Worm (Caenorhabditis elegans) whole organism, mixed stage, embryonic: ENCODE data around the gene dct-8.

Source experiments
- M03D4.4 ChIP-seq: sonication (generic microtip); optimal IDR thresholded peaks from 2 replicates; lab custom pipeline; 2017; ENCODE audit warnings: mild to moderate bottlenecking, missing genetic modification characterization, missing compliant biosample characterization
- ceh-43 ChIP-seq: fragments of 200-800 bp; sonication (Bioruptor generic); optimal IDR thresholded peaks from 2 replicates; lab custom pipeline; 2018; ENCODE audit warnings: mild to moderate bottlenecking, missing genetic modification characterization, moderate library complexity, missing compliant biosample characterization
- drap-1 ChIP-seq: fragments of 200-800 bp; sonication (Bioruptor generic); optimal IDR thresholded peaks from 3 replicates; lab custom pipeline; 2018; ENCODE audit warnings: mild to moderate bottlenecking, missing genetic modification characterization, missing compliant biosample characterization
- elt-1 ChIP-seq: sonication (generic microtip); optimal IDR thresholded peaks from 2 replicates; lab custom pipeline; 2017; ENCODE audit warnings: missing genetic modification characterization, mild to moderate bottlenecking, missing compliant biosample characterization, antibody characterized with exemption, moderate library complexity, borderline replicate concordance; ENCODE audit not compliant: insufficient read depth
- flh-1 ChIP-seq: fragments of 200-800 bp; sonication (Bioruptor generic); optimal IDR thresholded peaks from 2 replicates; lab custom pipeline; 2018; ENCODE audit warnings: mild to moderate bottlenecking, missing genetic modification characterization, moderate library complexity, missing compliant biosample characterization
- ham-2 ChIP-seq: fragments of 200-800 bp; sonication (Bioruptor generic); optimal IDR thresholded peaks from 2 replicates; lab custom pipeline; 2018; ENCODE audit warnings: mild to moderate bottlenecking, missing genetic modification characterization, missing compliant biosample characterization
- lin-32 ChIP-seq: fragments of 200-800 bp; sonication (Bioruptor generic); optimal IDR thresholded peaks from 2 replicates; lab custom pipeline; 2018; ENCODE audit warnings: mild to moderate bottlenecking, missing genetic modification characterization, missing compliant biosample characterization
- mab-5 ChIP-seq: fragments of 150-350 bp; optimal IDR thresholded peaks from 2 replicates; lab custom pipeline; 2014; ENCODE audit warnings: missing biosample characterization, missing genetic modification characterization
- nhr-28 ChIP-seq: fragments of 150-350 bp; optimal IDR thresholded peaks from 2 replicates; lab custom pipeline; 2014; ENCODE audit warnings: missing biosample characterization, missing genetic modification characterization
- nhr-76 ChIP-seq: sonication (generic microtip); optimal IDR thresholded peaks from 2 replicates; lab custom pipeline; 2017; ENCODE audit warnings: missing biosample characterization, missing genetic modification characterization
- sem-2 ChIP-seq: fragments of 200-800 bp; sonication (Bioruptor generic); optimal IDR thresholded peaks from 2 replicates; lab custom pipeline; 2018; ENCODE audit warnings: mild to moderate bottlenecking, missing genetic modification characterization, missing compliant biosample characterization
- tbx-8 ChIP-seq: fragments of 200-800 bp; sonication (Bioruptor generic); optimal IDR thresholded peaks from 2 replicates; lab custom pipeline; 2018; ENCODE audit warnings: mild to moderate bottlenecking, missing genetic modification characterization, moderate library complexity, missing compliant biosample characterization
- unc-39 ChIP-seq: fragments of 150-350 bp; optimal IDR thresholded peaks from 2 replicates; lab custom pipeline; 2014; ENCODE audit warnings: missing biosample characterization, missing genetic modification characterization
- unc-62 ChIP-seq: fragments of 150-350 bp; optimal IDR thresholded peaks from 2 replicates; lab custom pipeline; 2014; ENCODE audit warnings: missing biosample characterization, missing genetic modification reagents, missing genetic modification characterization

Gene dct-8

DNA sequence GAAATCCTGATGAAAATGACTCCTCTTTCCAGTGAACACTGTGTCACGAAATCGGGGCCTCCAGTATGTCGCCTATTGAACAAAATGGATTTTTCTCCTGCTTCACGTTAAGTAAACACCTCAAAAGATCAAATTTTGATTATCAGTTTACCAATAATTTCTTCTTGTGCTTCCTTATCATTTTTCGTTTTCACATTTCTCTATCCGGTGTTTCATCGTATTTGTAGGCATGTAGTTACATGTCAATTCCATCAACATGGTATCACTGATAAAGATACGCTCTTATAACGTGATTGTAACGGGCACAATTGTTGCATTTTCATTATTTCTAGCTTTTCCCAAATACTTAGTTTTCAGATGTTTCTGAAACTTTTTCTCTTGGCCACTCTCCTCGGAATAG is 49.6 kb downstream of the dct-8 start, which contains the start of gene clec-72:
Gene clec-72 (plus strand): TSS at position 358 of the 400 bp plus-strand sequence.
- no peak for TF ChIP-seq sem-2
- TF ChIP-seq unc-62 (GFP tag; lab: Kevin White, UChicago): no peak
- no peak for TF ChIP-seq tbx-8
- TF ChIP-seq nhr-76: no peak
- no peak for TF ChIP-seq elt-1
- no peak for TF ChIP-seq M03D4.4 (tag; lab: Kevin White, UChicago)
- TF ChIP-seq unc-39: no peak
- TF ChIP-seq nhr-28 (tag; lab: Kevin White, UChicago): no peak
- TF ChIP-seq ham-2 (GFP tag; lab: Kevin White, UChicago): no peak
- TF ChIP-seq mab-5 (tag; lab: Kevin White, UChicago): no peak
- TF ChIP-seq drap-1 (GFP tag; lab: Kevin White, UChicago): no peak
- TF ChIP-seq ceh-43 (GFP tag; lab: Kevin White, UChicago): no peak
- TF ChIP-seq lin-32 (GFP tag; lab: Kevin White, UChicago): no peak
- no peak for TF ChIP-seq flh-1 (GFP tag; lab: Kevin White, UChicago)
